Worm (Caenorhabditis elegans): Measurements from ENCODE around the gene ZK666.2.

DNA sequence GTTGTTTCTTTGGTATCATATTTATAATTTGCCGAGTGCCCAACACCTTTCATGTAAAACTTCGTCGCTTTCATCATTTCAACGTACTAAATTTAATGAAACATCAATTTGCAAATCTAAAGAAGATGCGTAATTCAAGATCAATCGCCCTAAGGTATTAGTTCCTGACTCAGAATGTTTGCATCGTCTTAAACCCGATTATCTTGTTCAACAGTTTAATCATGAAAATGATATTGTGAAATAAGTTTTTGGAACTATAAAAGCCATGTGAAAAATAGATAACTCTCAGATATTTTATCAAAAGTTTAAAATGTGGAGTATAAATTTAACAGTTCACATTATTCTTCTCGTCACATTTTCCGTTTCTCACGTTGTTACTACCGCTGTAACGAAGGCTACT, 31.7 kb downstream of the ZK666.2 start, which contains the start of gene E04D5.4:
- TF ChIP-seq F13C5.2 (tag; optimal IDR thresholded peaks at IDR 0.05) (no peak), ama-1 (optimal IDR thresholded peaks at IDR 0.05) (no peak), ceh-36 (tag; optimal IDR thresholded peaks at IDR 0.05) (no peak), tra-4 (tag; optimal IDR thresholded peaks at IDR 0.05) (no peak), hmbx-1 (tag; optimal IDR thresholded peaks at IDR 0.05) (no peak), sea-1 (GFP tag; conservative IDR thresholded peaks at IDR 0.05) (no peak), hnd-1 (tag; optimal IDR thresholded peaks at IDR 0.05) (no peak), flt-1 (GFP tag; IDR thresholded peaks at IDR 0.05) (no peak)
